Fruit fly (Drosophila melanogaster): Measurements from ENCODE around the gene santa-maria.

The santa-maria gene

dm6 chr2L:7426326-7427066 is 24.5 kb downstream of the santa-maria start, which contains the start of gene muc (continued):
- TF ChIP-seq chinmo (GFP tag; IDR thresholded peaks at IDR 0.05; ENCODE audit: partially characterized antibody) (no peak), Dip2 (GFP tag; IDR thresholded peaks at IDR 0.05) (no peak), CG9876 (GFP tag; optimal IDR thresholded peaks at IDR 0.05) (no peak), Mrtf (GFP tag; IDR thresholded peaks at IDR 0.05) (no peak; the same call in 2 of the 3 replicates), Hr51 (GFP tag; optimal IDR thresholded peaks at IDR 0.05) (peak in 1 of 2 experiments; percentile 38), CG4424 (GFP tag; optimal IDR thresholded peaks at IDR 0.05) (peak; percentile 46), CG6272 (GFP tag; IDR thresholded peaks at IDR 0.05) (no peak), fd102C (GFP tag; optimal IDR thresholded peaks at IDR 0.05) (no peak), Optix (GFP tag; IDR thresholded peaks at IDR 0.05) (no peak), CG7556 (GFP tag; optimal IDR thresholded peaks at IDR 0.05) (no peak), salm (tag; optimal IDR thresholded peaks at IDR 0.05) (no peak), lilli (GFP tag; optimal IDR thresholded peaks at IDR 0.05) (peak; percentile 59), zen2 (GFP tag; IDR thresholded peaks at IDR 0.05; ENCODE audit: partially characterized antibody) (no peak), Ets65A (GFP tag) (peak; percentile 59), Sin3A (optimal IDR thresholded peaks at IDR 0.05) (peak; percentile 86), CG4617 (GFP tag; optimal IDR thresholded peaks at IDR 0.05; ENCODE audit: borderline replicate concordance) (no peak), Fer1 (GFP tag; optimal IDR thresholded peaks at IDR 0.05) (no peak), tna (GFP tag; IDR thresholded peaks at IDR 0.05; ENCODE audit: partially characterized antibody) (no peak), CG11247 (GFP tag; IDR thresholded peaks at IDR 0.05) (no peak), knrl (GFP tag; IDR thresholded peaks at IDR 0.05; ENCODE audit: partially characterized antibody) (peak; percentile 71), grn (GFP tag; optimal IDR thresholded peaks at IDR 0.05) (no peak), Gug (GFP tag; IDR thresholded peaks at IDR 0.05) (0 out of 4 replicates have a peak, but pooled peaks have one; percentile 17), dimm (GFP tag; IDR thresholded peaks at IDR 0.05) (no peak), CG8944 (GFP tag; optimal IDR thresholded peaks at IDR 0.05) (peak; percentile 19), MTF-1 (GFP tag; optimal IDR thresholded peaks at IDR 0.05; ENCODE audit: borderline replicate concordance) (no peak), Dek (tag; optimal IDR thresholded peaks at IDR 0.05) (peak; percentile 54), YL-1 (GFP tag; optimal IDR thresholded peaks at IDR 0.05) (no peak), Usf (GFP tag; optimal IDR thresholded peaks at IDR 0.05) (no peak), Aef1 (GFP tag; IDR thresholded peaks at IDR 0.05) (no peak), Lim3 (GFP tag; IDR thresholded peaks at IDR 0.05) (no peak), CG17568 (GFP tag; optimal IDR thresholded peaks at IDR 0.05) (no peak), lbe (GFP tag; optimal IDR thresholded peaks at IDR 0.05) (peak; percentile 38), az2 (GFP tag; optimal IDR thresholded peaks at IDR 0.05) (peak; percentile 36), CG10654 (GFP tag; optimal IDR thresholded peaks at IDR 0.05) (peak; percentile 13), Blimp-1 (GFP tag; optimal IDR thresholded peaks at IDR 0.05) (peak; percentile 21), insv (GFP tag; optimal IDR thresholded peaks at IDR 0.05) (peak; percentile 52 to 94), CG1529 (GFP tag; optimal IDR thresholded peaks at IDR 0.05) (no peak), HLH54F (GFP tag; optimal IDR thresholded peaks at IDR 0.05) (peak; percentile 19), CG10462 (GFP tag; optimal IDR thresholded peaks at IDR 0.05) (no peak), sr (GFP tag; IDR thresholded peaks at IDR 0.05) (no peak), H15 (GFP tag; IDR thresholded peaks at IDR 0.05) (no peak), Dbx (GFP tag; IDR thresholded peaks at IDR 0.05) (no peak), CG7963 (GFP tag; IDR thresholded peaks at IDR 0.05; ENCODE audit: partially characterized antibody) (peak; percentile 44; the same call in 1 of the 3 replicates), bowl (GFP tag; IDR thresholded peaks at IDR 0.05) (no peak), Scr (GFP tag; IDR thresholded peaks at IDR 0.05; ENCODE audit: partially characterized antibody) (peak; percentile 75), CG1602 (GFP tag; optimal IDR thresholded peaks at IDR 0.05) (peak; percentile 31), CG2712 (tag; optimal IDR thresholded peaks at IDR 0.05) (peak; percentile 54), CG7357 (GFP tag; IDR thresholded peaks at IDR 0.05) (peak; percentile 95), CG12942 (GFP tag; optimal IDR thresholded peaks at IDR 0.05) (peak; percentile 48), HmgZ (tag; optimal IDR thresholded peaks at IDR 0.05) (no peak)
